Worm (Caenorhabditis elegans) whole organism, L2 larva: ENCODE measurements around the gene T28D9.11.
A peak's percentile ranks its signal among the peaks of the same experiment; 100 is the strongest.

Experiments
- F13H6.1 ChIP-seq: sonication (generic microtip); optimal IDR thresholded peaks from 2 replicates; lab custom pipeline; 2016; ENCODE audit warnings: missing genetic modification characterization, missing compliant biosample characterization
- R02D3.7 ChIP-seq: fragments of 150-350 bp; optimal IDR thresholded peaks from 2 replicates; lab custom pipeline; 2014; ENCODE audit warnings: missing biosample characterization, missing genetic modification characterization
- Y55F3AM.14 ChIP-seq: fragments of 200-800 bp; sonication (Bioruptor generic); optimal IDR thresholded peaks from 2 replicates; lab custom pipeline; 2018; ENCODE audit warnings: mild to moderate bottlenecking, missing genetic modification characterization, missing compliant biosample characterization
- ZK546.5 ChIP-seq: sonication (generic microtip); optimal IDR thresholded peaks from 2 replicates; lab custom pipeline; 2017; ENCODE audit warnings: missing biosample characterization, missing genetic modification characterization
- alr-1 ChIP-seq: fragments of 150-350 bp; optimal IDR thresholded peaks from 2 replicates; lab custom pipeline; 2014; ENCODE audit warnings: missing biosample characterization, missing genetic modification characterization
- ama-1 ChIP-seq: fragments of 150-350 bp; optimal IDR thresholded peaks from 2 replicates; lab custom pipeline; 2018; ENCODE audit warnings: inconsistent platforms
- blmp-1 ChIP-seq: sonication (generic microtip); optimal IDR thresholded peaks from 2 replicates; lab custom pipeline; 2017; ENCODE audit warnings: missing genetic modification characterization, mild to moderate bottlenecking, missing compliant biosample characterization, antibody characterized with exemption, moderate library complexity; ENCODE audit not compliant: insufficient read depth
- crh-2 ChIP-seq: sonication (generic microtip); optimal IDR thresholded peaks from 2 replicates; lab custom pipeline; 2017; ENCODE audit warnings: missing biosample characterization, missing genetic modification characterization
- elt-1 ChIP-seq: fragments of 150-350 bp; optimal IDR thresholded peaks from 2 replicates; lab custom pipeline; 2014; ENCODE audit warnings: missing biosample characterization, missing genetic modification characterization
- fos-1 ChIP-seq: fragments of 150-350 bp; optimal IDR thresholded peaks from 2 replicates; lab custom pipeline; 2014; ENCODE audit warnings: missing biosample characterization, missing genetic modification characterization
- gmeb-1 ChIP-seq: fragments of 150-350 bp; optimal IDR thresholded peaks from 2 replicates; lab custom pipeline; 2014; ENCODE audit warnings: missing biosample characterization, missing genetic modification characterization
- lin-13 ChIP-seq: fragments of 150-350 bp; optimal IDR thresholded peaks from 2 replicates; lab custom pipeline; 2014; ENCODE audit warnings: missing biosample characterization, missing genetic modification reagents, missing genetic modification characterization
- lin-39 ChIP-seq: fragments of 150-350 bp; optimal IDR thresholded peaks from 2 replicates; lab custom pipeline; 2014; ENCODE audit warnings: missing biosample characterization, missing genetic modification reagents, missing genetic modification characterization
- lsy-2 ChIP-seq, 2 experiments: fragments of 150-350 bp in 1 of 2; sonication (generic microtip) in 1 of 2; optimal IDR thresholded peaks; 2 replicates each; lab custom pipeline; 2014 to 2017; ENCODE audit warnings: missing biosample characterization in 2 of 2, missing genetic modification characterization in 2 of 2
- nhr-10 ChIP-seq: sonication (generic microtip); optimal IDR thresholded peaks from 2 replicates; lab custom pipeline; 2017; ENCODE audit warnings: missing biosample characterization, missing genetic modification characterization
- nhr-12 ChIP-seq: fragments of 150-350 bp; optimal IDR thresholded peaks from 2 replicates; lab custom pipeline; 2014; ENCODE audit warnings: missing biosample characterization, missing genetic modification characterization
- nhr-129 ChIP-seq: fragments of 150-350 bp; optimal IDR thresholded peaks from 2 replicates; lab custom pipeline; 2014; ENCODE audit warnings: missing biosample characterization, missing genetic modification characterization
- nhr-23 ChIP-seq: fragments of 150-350 bp; optimal IDR thresholded peaks from 2 replicates; lab custom pipeline; 2014; ENCODE audit warnings: missing biosample characterization, missing genetic modification reagents, missing genetic modification characterization
- nhr-25 ChIP-seq: fragments of 150-350 bp; sonication (generic microtip); optimal IDR thresholded peaks from 3 replicates; lab custom pipeline; 2014; ENCODE audit warnings: missing biosample characterization, missing genetic modification characterization
- nhr-6 ChIP-seq: fragments of 150-350 bp; optimal IDR thresholded peaks from 2 replicates; lab custom pipeline; 2014; ENCODE audit warnings: missing biosample characterization, missing genetic modification characterization
- nhr-77 ChIP-seq: fragments of 150-350 bp; optimal IDR thresholded peaks from 2 replicates; lab custom pipeline; 2014; ENCODE audit warnings: missing biosample characterization, missing genetic modification characterization
- peb-1 ChIP-seq: fragments of 150-350 bp; optimal IDR thresholded peaks from 2 replicates; lab custom pipeline; 2014; ENCODE audit warnings: missing biosample characterization, missing genetic modification characterization
- skn-1 ChIP-seq: sonication (generic microtip); optimal IDR thresholded peaks from 2 replicates; lab custom pipeline; 2017; ENCODE audit warnings: missing biosample characterization, missing genetic modification characterization
- sma-3 ChIP-seq: sonication (generic microtip); optimal IDR thresholded peaks from 2 replicates; lab custom pipeline; 2016; ENCODE audit warnings: missing genetic modification reagents, missing genetic modification characterization, missing compliant biosample characterization
- sma-9 ChIP-seq, 2 experiments: fragments of 150-350 bp in 1 of 2; sonication (generic microtip) in 1 of 2; optimal IDR thresholded peaks; 2 replicates each; lab custom pipeline; 2014 to 2016; ENCODE audit warnings: missing genetic modification characterization in 2 of 2, mild to moderate bottlenecking in 1 of 2, missing biosample characterization in 1 of 2, missing compliant biosample characterization in 1 of 2, missing genetic modification reagents in 1 of 2, moderate library complexity in 1 of 2
- snpc-4 ChIP-seq: fragments of 150-350 bp; optimal IDR thresholded peaks from 2 replicates; lab custom pipeline; 2014; ENCODE audit warnings: missing biosample characterization, missing genetic modification characterization
- unc-55 ChIP-seq: fragments of 150-350 bp; sonication (generic microtip); optimal IDR thresholded peaks from 3 replicates; lab custom pipeline; 2014; ENCODE audit warnings: missing biosample characterization, missing genetic modification reagents, missing genetic modification characterization
- zag-1 ChIP-seq: fragments of 150-350 bp; optimal IDR thresholded peaks from 2 replicates; lab custom pipeline; 2014; ENCODE audit warnings: missing biosample characterization, missing genetic modification characterization
- ztf-1 ChIP-seq: fragments of 200-800 bp; sonication (Bioruptor generic); conservative IDR thresholded peaks from 2 replicates; pipeline ENCODE4 v1.3.6; 2022; ENCODE audit warnings: missing genetic modification characterization, missing compliant biosample characterization
- ztf-4 ChIP-seq: fragments of 150-350 bp; optimal IDR thresholded peaks from 2 replicates; lab custom pipeline; 2014; ENCODE audit warnings: missing biosample characterization, missing genetic modification characterization

Gene T28D9.11

ce11 chrII:6453341-6453806 lies 38.4 kb downstream of the T28D9.11 start, which contains the start of gene atg-16.2 (continued):
- TF ChIP-seq ztf-4 (no peak), nhr-12 (tag; lab: Kevin White, UChicago) (no peak), snpc-4 (tag; lab: Kevin White, UChicago) (peak; percentile 14), ZK546.5 (tag; lab: Kevin White, UChicago) (no peak), alr-1 (tag; lab: Kevin White, UChicago) (no peak)

- TF ChIP-seq fos-1 (tag; lab: Kevin White, UChicago) = peak; percentile 62
- no peak for TF ChIP-seq skn-1 (tag; lab: Kevin White, UChicago)
- TF ChIP-seq blmp-1 (tag; lab: Kevin White, UChicago) = peak; percentile 24
Observed at ce11 chrII:6449656-6450055, 42.1 kb downstream of the T28D9.11 start, which contains the start of gene nhr-22. Gene nhr-22 (minus strand): TSS chrII:6449792.

ce11 chrII:6448656-6449055 lies 43.1 kb downstream of the T28D9.11 start:
- no peak for TF ChIP-seq Y55F3AM.14 (GFP tag; lab: Kevin White, UChicago)
- TF ChIP-seq fos-1 (tag; lab: Kevin White, UChicago) = peak; percentile 59
- no peak for TF ChIP-seq nhr-10 (tag; lab: Kevin White, UChicago)
- peak; percentile 27 for TF ChIP-seq crh-2
- peak; percentile 47 for TF ChIP-seq nhr-25 (tag; lab: Kevin White, UChicago)
- TF ChIP-seq nhr-23 (tag; lab: Kevin White, UChicago) = no peak

- TF ChIP-seq lsy-2 (tag; optimal IDR thresholded peaks at IDR 0.05; lab: Kevin White, UChicago) (no peak), R02D3.7 (no peak), sma-3 (GFP tag; lab: Kevin White, UChicago) (peak; percentile 32), nhr-23 (tag; lab: Kevin White, UChicago) (no peak), peb-1 (tag; lab: Kevin White, UChicago) (no peak), Y55F3AM.14 (GFP tag; lab: Kevin White, UChicago) (no peak), lin-13 (GFP tag; lab: Kevin White, UChicago) (no peak), gmeb-1 (tag; lab: Kevin White, UChicago) (no peak), ZK546.5 (tag; lab: Kevin White, UChicago) (no peak), nhr-6 (tag; lab: Kevin White, UChicago) (no peak), nhr-25 (tag; lab: Kevin White, UChicago) (peak; percentile 40), sma-9 (GFP tag; optimal IDR thresholded peaks at IDR 0.05; lab: Kevin White, UChicago) (peak; percentile 33), sma-9 (tag; optimal IDR thresholded peaks at IDR 0.05; lab: Kevin White, UChicago) (no peak), elt-1 (tag; lab: Kevin White, UChicago) (no peak), lin-39 (tag; lab: Kevin White, UChicago) (no peak), ztf-1 (GFP tag; lab: Robert Waterston, UW) (no peak), nhr-129 (tag; lab: Kevin White, UChicago) (peak; percentile 37), F13H6.1 (tag; lab: Kevin White, UChicago) (no peak), ztf-4 (no peak)
Observed at ce11 chrII:6448189-6448588, 43.6 kb downstream of the T28D9.11 start.

- TF ChIP-seq gmeb-1 (tag; lab: Kevin White, UChicago) (no peak), ama-1 (lab: Kevin White, UChicago) (no peak), crh-2 (no peak), nhr-25 (tag; lab: Kevin White, UChicago) (no peak), blmp-1 (tag; lab: Kevin White, UChicago) (no peak), nhr-23 (tag; lab: Kevin White, UChicago) (no peak), peb-1 (tag; lab: Kevin White, UChicago) (no peak), snpc-4 (tag; lab: Kevin White, UChicago) (no peak), unc-55 (GFP tag; lab: Kevin White, UChicago) (no peak), elt-1 (tag; lab: Kevin White, UChicago) (no peak), zag-1 (tag; lab: Kevin White, UChicago) (no peak), nhr-77 (tag; lab: Kevin White, UChicago) (no peak), lsy-2 (tag; optimal IDR thresholded peaks at IDR 0.05; lab: Kevin White, UChicago) (no peak), ztf-1 (GFP tag; lab: Robert Waterston, UW) (no peak)
Observed at ce11 chrII:6443710-6444109, 48.1 kb downstream of the T28D9.11 start, which contains the start of gene K06A1.2. Gene K06A1.2 (plus strand): TSS chrII:6444010.
